Worm (Caenorhabditis elegans) whole organism, L2 larva: Measurements from ENCODE around the gene Y41D4B.11.
"Not testable (repeated sequence)": the region's sequence is repeated elsewhere in the genome, so short reads cannot be mapped to it uniquely, and the experiment has no call there.

ENCODE experiments used
- ama-1 ChIP-seq: fragments of 150-350 bp; optimal IDR thresholded peaks from 2 replicates; lab custom pipeline; 2018; ENCODE audit warnings: inconsistent platforms
- blmp-1 ChIP-seq: sonication (generic microtip); optimal IDR thresholded peaks from 2 replicates; lab custom pipeline; 2017; ENCODE audit warnings: missing genetic modification characterization, mild to moderate bottlenecking, missing compliant biosample characterization, antibody characterized with exemption, moderate library complexity; ENCODE audit not compliant: insufficient read depth
- ceh-82 ChIP-seq: fragments of 150-350 bp; optimal IDR thresholded peaks from 2 replicates; lab custom pipeline; 2014; ENCODE audit warnings: missing biosample characterization, missing genetic modification characterization
- lin-11 ChIP-seq: fragments of 150-350 bp; sonication (generic microtip); optimal IDR thresholded peaks from 2 replicates; lab custom pipeline; 2014; ENCODE audit warnings: missing biosample characterization, missing genetic modification characterization, inconsistent platforms, mixed read lengths
- nhr-237 ChIP-seq: fragments of 150-350 bp; optimal IDR thresholded peaks from 2 replicates; lab custom pipeline; 2014; ENCODE audit warnings: missing biosample characterization, missing genetic modification characterization
- nhr-25 ChIP-seq: fragments of 150-350 bp; sonication (generic microtip); optimal IDR thresholded peaks from 3 replicates; lab custom pipeline; 2014; ENCODE audit warnings: missing biosample characterization, missing genetic modification characterization
- sem-4 ChIP-seq: fragments of 150-350 bp; optimal IDR thresholded peaks from 2 replicates; lab custom pipeline; 2014; ENCODE audit warnings: missing biosample characterization, missing genetic modification reagents, missing genetic modification characterization
- skn-1 ChIP-seq: sonication (generic microtip); optimal IDR thresholded peaks from 2 replicates; lab custom pipeline; 2017; ENCODE audit warnings: missing biosample characterization, missing genetic modification characterization

- TF ChIP-seq lin-11; nhr-237 (tag; lab: Kevin White, UChicago); blmp-1 (tag; lab: Kevin White, UChicago); skn-1 (tag; lab: Kevin White, UChicago); nhr-25 (tag; lab: Kevin White, UChicago); sem-4 (tag; lab: Kevin White, UChicago); ama-1 (lab: Kevin White, UChicago); ceh-82 (tag; lab: Kevin White, UChicago): not testable (repeated sequence)
Observed at ce11 chrIV:1609973-1610372, 4.5 kb downstream of the Y41D4B.11 start, which contains the start of gene dsl-3.
